Worm (Caenorhabditis elegans): ENCODE data around the gene srp-7.

srp-7 gene

DNA sequence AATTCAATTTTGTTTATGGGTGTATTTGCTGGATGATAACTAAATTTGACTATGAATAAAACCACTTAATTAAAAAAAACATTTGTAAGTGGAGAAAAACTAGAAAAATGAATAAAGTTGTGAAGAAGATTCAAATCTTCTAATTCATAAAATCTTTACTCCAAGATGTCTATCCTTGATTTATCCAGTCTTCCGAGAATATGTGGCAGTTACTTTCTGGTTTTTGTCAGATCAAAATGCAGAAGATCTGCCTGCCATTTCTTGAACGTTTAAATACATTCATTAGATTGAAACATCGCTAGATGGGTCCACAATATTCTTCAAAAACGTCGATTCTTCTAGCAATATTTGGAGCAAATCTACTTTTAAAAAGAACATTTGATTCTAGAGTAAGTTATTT is 6.8 kb downstream of the srp-7 start, which contains the start of gene F20D6.2:
Gene F20D6.2, plus strand, starts transcription at position 301 of the 400 bp plus-strand sequence.
- TF ChIP-seq egl-27 (tag; optimal IDR thresholded peaks at IDR 0.05) (no peak), lsy-2 (tag; optimal IDR thresholded peaks at IDR 0.05) (no peak), nhr-11 (tag; optimal IDR thresholded peaks at IDR 0.05) (no peak), alr-1 (tag; optimal IDR thresholded peaks at IDR 0.05) (no peak), unc-39 (tag; optimal IDR thresholded peaks at IDR 0.05) (no peak), elt-3 (tag; optimal IDR thresholded peaks at IDR 0.05) (no peak), nhr-23 (tag; optimal IDR thresholded peaks at IDR 0.05) (no peak), nhr-25 (tag; optimal IDR thresholded peaks at IDR 0.05) (no peak), sma-9 (GFP tag; optimal IDR thresholded peaks at IDR 0.05) (no peak), sma-9 (tag; optimal IDR thresholded peaks at IDR 0.05) (no peak), nhr-6 (tag; optimal IDR thresholded peaks at IDR 0.05) (no peak), nhr-129 (tag; optimal IDR thresholded peaks at IDR 0.05) (no peak), F13H6.1 (tag; optimal IDR thresholded peaks at IDR 0.05) (no peak), C34F6.9 (tag; optimal IDR thresholded peaks at IDR 0.05) (no peak), Y55F3AM.14 (GFP tag; optimal IDR thresholded peaks at IDR 0.05) (no peak), skn-1 (tag; optimal IDR thresholded peaks at IDR 0.05) (no peak), nhr-21 (tag; optimal IDR thresholded peaks at IDR 0.05) (no peak), lin-11 (tag; optimal IDR thresholded peaks at IDR 0.05) (no peak)

DNA sequence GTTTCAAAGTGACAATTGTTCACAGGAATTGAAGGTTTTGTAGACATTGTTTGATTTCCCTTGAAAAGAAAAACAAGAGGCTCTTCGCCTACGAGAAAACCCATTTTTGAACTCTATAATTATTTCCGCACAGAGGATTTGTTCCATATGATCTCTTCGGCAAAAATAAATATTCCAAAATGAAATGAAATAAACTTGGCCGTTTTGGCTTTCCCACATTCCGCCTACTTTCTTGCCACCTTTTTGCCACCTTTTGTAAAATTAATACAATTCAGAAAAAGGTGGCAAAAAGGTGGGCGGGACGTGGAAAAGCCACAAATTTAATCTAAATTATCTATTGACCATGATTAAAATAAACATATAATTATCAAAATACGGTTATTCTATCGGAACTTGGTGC is 9.5 kb downstream of the srp-7 start, which contains the start of gene F20D6.15:
Gene F20D6.15, minus strand, starts transcription at position 47 of the 400 bp plus-strand sequence.
- TF ChIP-seq nhr-6 (tag; optimal IDR thresholded peaks at IDR 0.05) (no peak), dmd-4 (tag; optimal IDR thresholded peaks at IDR 0.05) (no peak), peb-1 (tag; optimal IDR thresholded peaks at IDR 0.05) (no peak), unc-39 (tag; optimal IDR thresholded peaks at IDR 0.05) (no peak), nhr-11 (tag; optimal IDR thresholded peaks at IDR 0.05) (no peak), egl-27 (tag; optimal IDR thresholded peaks at IDR 0.05) (no peak), nhr-237 (tag; optimal IDR thresholded peaks at IDR 0.05) (no peak), ZK546.5 (tag; optimal IDR thresholded peaks at IDR 0.05) (no peak)

DNA sequence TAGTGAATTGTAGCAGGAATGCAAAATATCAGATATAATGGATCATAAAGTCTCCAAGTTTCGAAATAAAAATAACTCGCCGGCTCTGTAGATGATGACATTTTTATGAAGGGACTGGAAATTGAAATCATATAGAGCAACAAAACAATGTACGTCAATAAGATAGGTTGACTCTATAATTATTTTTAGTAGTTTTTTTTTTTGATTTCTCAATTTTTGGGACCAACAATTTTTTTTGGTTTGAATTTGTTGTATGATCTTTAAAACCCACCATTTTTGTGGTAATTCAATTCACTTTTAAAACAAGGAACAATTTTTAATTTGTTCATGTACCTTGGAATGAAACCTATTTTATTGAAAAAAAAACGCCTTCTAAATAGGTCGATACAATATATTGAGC is 11.1 kb downstream of the srp-7 start, which contains the start of gene F20D6.12:
Gene F20D6.12, minus strand, starts transcription at position 101 of the 400 bp plus-strand sequence.
- TF ChIP-seq mbf-1 (tag; optimal IDR thresholded peaks at IDR 0.05) (no peak), nhr-12 (tag; optimal IDR thresholded peaks at IDR 0.05) (no peak), blmp-1 (tag; optimal IDR thresholded peaks at IDR 0.05; ENCODE audit: insufficient read depth) (no peak), R02D3.7 (tag; optimal IDR thresholded peaks at IDR 0.05) (no peak), nhr-129 (tag; optimal IDR thresholded peaks at IDR 0.05) (no peak), ceh-82 (tag; optimal IDR thresholded peaks at IDR 0.05) (no peak), sem-4 (tag; optimal IDR thresholded peaks at IDR 0.05) (no peak), nhr-23 (tag; optimal IDR thresholded peaks at IDR 0.05) (no peak), alr-1 (tag; optimal IDR thresholded peaks at IDR 0.05) (no peak), nhr-6 (tag; optimal IDR thresholded peaks at IDR 0.05) (no peak), unc-62 (GFP tag; optimal IDR thresholded peaks at IDR 0.05) (no peak), ztf-11 (tag; optimal IDR thresholded peaks at IDR 0.05) (no peak), ceh-16 (tag; optimal IDR thresholded peaks at IDR 0.05) (no peak)

DNA sequence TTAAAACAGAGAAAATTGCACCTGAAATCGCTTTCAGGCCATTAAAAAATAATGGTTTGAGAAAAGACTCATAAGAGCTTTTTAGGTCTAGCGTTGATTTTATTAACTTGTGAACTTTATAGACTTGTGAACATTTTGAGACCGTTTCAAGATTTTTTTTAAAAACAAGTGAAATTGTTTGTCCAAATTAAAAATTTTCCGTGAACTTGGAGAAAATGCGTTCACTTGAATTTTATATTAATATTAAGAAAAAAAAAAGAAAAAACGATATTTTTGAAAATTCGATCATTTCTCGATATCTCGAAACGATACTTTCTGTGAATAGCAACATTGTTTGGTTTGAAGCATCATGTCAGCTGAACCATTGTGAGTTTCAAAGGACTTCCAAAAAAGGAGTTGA is 11.5 kb downstream of the srp-7 start, which contains the start of gene F20D6.1:
Gene F20D6.1, plus strand, starts transcription at position 301 of the 400 bp plus-strand sequence.
- TF ChIP-seq lin-11 (tag; optimal IDR thresholded peaks at IDR 0.05) (no peak), aly-2 (tag; optimal IDR thresholded peaks at IDR 0.05) (no peak), dmd-4 (tag; optimal IDR thresholded peaks at IDR 0.05) (no peak), ztf-1 (GFP tag; conservative IDR thresholded peaks at IDR 0.05) (no peak), F13H6.1 (tag; optimal IDR thresholded peaks at IDR 0.05) (no peak)

DNA sequence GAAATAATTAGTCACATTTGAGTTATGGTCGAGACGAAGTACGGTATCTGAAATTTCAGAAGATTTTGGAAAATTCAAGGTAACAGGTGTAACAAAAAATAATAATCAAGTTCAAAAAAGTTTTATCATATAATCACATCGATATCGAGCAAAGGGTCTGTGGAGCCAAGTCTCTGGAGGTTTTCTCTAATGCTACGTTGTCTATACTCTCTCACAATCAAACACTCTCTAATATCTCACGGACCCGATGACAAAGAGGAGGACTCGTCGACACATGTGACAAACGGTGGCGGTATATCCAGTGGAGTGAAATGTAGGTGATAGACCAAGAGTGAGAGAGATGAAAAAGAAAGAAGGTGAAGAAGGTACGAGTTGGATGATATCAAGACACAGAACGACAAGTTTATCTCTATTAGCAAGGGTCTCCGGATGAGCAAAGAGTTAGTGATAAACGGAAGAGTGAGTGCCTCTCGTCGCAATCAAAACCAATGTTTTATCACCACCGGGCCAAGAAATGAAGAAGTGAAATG is 17.0 kb downstream of the srp-7 start, which contains the start of gene F20D6.10:
Gene F20D6.10, minus strand, starts transcription at position 51 of the 530 bp plus-strand sequence.
- TF ChIP-seq fos-1 (tag; optimal IDR thresholded peaks at IDR 0.05), result no peak
- peak in 1 of 2 experiments; percentile 27 for TF ChIP-seq lsy-2 (tag; optimal IDR thresholded peaks at IDR 0.05)
- TF ChIP-seq egl-27 (tag; optimal IDR thresholded peaks at IDR 0.05), result no peak
- peak; percentile 56 for TF ChIP-seq nhr-129 (tag; optimal IDR thresholded peaks at IDR 0.05)
- no peak for TF ChIP-seq ZK546.5 (tag; optimal IDR thresholded peaks at IDR 0.05)
- no peak for TF ChIP-seq ztf-11 (tag; optimal IDR thresholded peaks at IDR 0.05)
- peak; percentile 30 for TF ChIP-seq sma-9 (GFP tag; optimal IDR thresholded peaks at IDR 0.05)
- no peak for TF ChIP-seq sma-9 (tag; optimal IDR thresholded peaks at IDR 0.05)
- peak; percentile 54 for TF ChIP-seq F13H6.1 (tag; optimal IDR thresholded peaks at IDR 0.05)
